Fruit fly (Drosophila melanogaster): ENCODE data around the gene CG14913.

Gene CG14913

dm6 chr2L:11014018-11014611 lies 2.7 kb upstream of the CG14913 start:
- TF ChIP-seq CG17806 (tag; optimal IDR thresholded peaks at IDR 0.05), result no peak
- no peak for TF ChIP-seq CG32121 (GFP tag; IDR thresholded peaks at IDR 0.05)
- no peak for TF ChIP-seq Snoo (tag; optimal IDR thresholded peaks at IDR 0.05)
- TF ChIP-seq Ets98B (GFP tag; IDR thresholded peaks at IDR 0.05), result no peak
- peak; percentile 85 for TF ChIP-seq CG13204 (GFP tag; optimal IDR thresholded peaks at IDR 0.05)
- TF ChIP-seq Pif1B (GFP tag; optimal IDR thresholded peaks at IDR 0.05), result no peak

- no peak for TF ChIP-seq CG4496 (GFP tag; IDR thresholded peaks at IDR 0.05)
- no peak for TF ChIP-seq Ets98B (GFP tag; IDR thresholded peaks at IDR 0.05)
- TF ChIP-seq CG15710 (tag; optimal IDR thresholded peaks at IDR 0.05), result peak; percentile 51
- no peak for TF ChIP-seq fd96Ca (GFP tag; IDR thresholded peaks at IDR 0.05)
- TF ChIP-seq CG9948 (tag; optimal IDR thresholded peaks at IDR 0.05), result peak; percentile 56
- TF ChIP-seq D1 (tag; optimal IDR thresholded peaks at IDR 0.05), result peak; percentile 11
- TF ChIP-seq CG8159 (tag; optimal IDR thresholded peaks at IDR 0.05), result peak; percentile 66
- TF ChIP-seq CG8301 (tag; optimal IDR thresholded peaks at IDR 0.05), result peak; percentile 55
- TF ChIP-seq CG13204 (GFP tag; optimal IDR thresholded peaks at IDR 0.05), result no peak
- peak; percentile 46 for TF ChIP-seq CG17806 (tag; optimal IDR thresholded peaks at IDR 0.05)
- TF ChIP-seq CG14655 (GFP tag; optimal IDR thresholded peaks at IDR 0.05), result no peak
- TF ChIP-seq CG12605 (GFP tag; IDR thresholded peaks at IDR 0.05), result peak; percentile 37
- peak; percentile 11 for TF ChIP-seq EcR (GFP tag; optimal IDR thresholded peaks at IDR 0.05)
- TF ChIP-seq CG34367 (tag; optimal IDR thresholded peaks at IDR 0.05), result peak; percentile 42
Observed at dm6 chr2L:11014671-11015070, 2.1 kb upstream of the CG14913 start.

dm6 chr2L:11015320-11015719 lies 1.5 kb upstream of the CG14913 start, which contains the start of gene Acp32CD:
Acp32CD (plus strand) TSS chr2L:11015620.
- TF ChIP-seq Pif1A (GFP tag; optimal IDR thresholded peaks at IDR 0.05) (no peak), CG8159 (tag; optimal IDR thresholded peaks at IDR 0.05) (no peak), CG13204 (GFP tag; optimal IDR thresholded peaks at IDR 0.05) (no peak), Snoo (tag; optimal IDR thresholded peaks at IDR 0.05) (no peak), CG4496 (GFP tag; IDR thresholded peaks at IDR 0.05) (no peak), CG10348 (GFP tag; IDR thresholded peaks at IDR 0.05) (no peak), EcR (GFP tag; optimal IDR thresholded peaks at IDR 0.05) (no peak), gl (tag; optimal IDR thresholded peaks at IDR 0.05) (no peak), D1 (tag; optimal IDR thresholded peaks at IDR 0.05) (no peak), CG34367 (tag; optimal IDR thresholded peaks at IDR 0.05) (no peak), CG14655 (GFP tag; optimal IDR thresholded peaks at IDR 0.05) (no peak), CG32121 (GFP tag; IDR thresholded peaks at IDR 0.05) (no peak; the same call in 1 of the 2 replicates), Ets98B (GFP tag; IDR thresholded peaks at IDR 0.05) (no peak), CG9948 (tag; optimal IDR thresholded peaks at IDR 0.05) (no peak), CG12605 (GFP tag; IDR thresholded peaks at IDR 0.05) (no peak), CG8301 (tag; optimal IDR thresholded peaks at IDR 0.05) (no peak)

dm6 chr2L:11021606-11022005 lies 4.8 kb downstream of the CG14913 start:
- TF ChIP-seq rn (GFP tag; IDR thresholded peaks at IDR 0.05), result no peak
- no peak for TF ChIP-seq CG32121 (GFP tag; IDR thresholded peaks at IDR 0.05)
- peak; percentile 53 for TF ChIP-seq CG9948 (tag; optimal IDR thresholded peaks at IDR 0.05)
- no peak for TF ChIP-seq CG15710 (tag; optimal IDR thresholded peaks at IDR 0.05)
- peak; percentile 44 for TF ChIP-seq CG8159 (tag; optimal IDR thresholded peaks at IDR 0.05)
- no peak for TF ChIP-seq CG13204 (GFP tag; optimal IDR thresholded peaks at IDR 0.05)
- TF ChIP-seq gl (tag; optimal IDR thresholded peaks at IDR 0.05), result no peak
- no peak for TF ChIP-seq CG34367 (tag; optimal IDR thresholded peaks at IDR 0.05)
- TF ChIP-seq CG8301 (tag; optimal IDR thresholded peaks at IDR 0.05), result peak; percentile 19
- no peak for TF ChIP-seq D1 (tag; optimal IDR thresholded peaks at IDR 0.05)
- no peak for TF ChIP-seq EcR (GFP tag; optimal IDR thresholded peaks at IDR 0.05)
- TF ChIP-seq CG14655 (GFP tag; optimal IDR thresholded peaks at IDR 0.05), result peak; percentile 48
- no peak for TF ChIP-seq CG4496 (GFP tag; IDR thresholded peaks at IDR 0.05)
- peak; percentile 21 for TF ChIP-seq CG17806 (tag; optimal IDR thresholded peaks at IDR 0.05)
- no peak for TF ChIP-seq Ets98B (GFP tag; IDR thresholded peaks at IDR 0.05)
- peak; percentile 5 for TF ChIP-seq Snoo (tag; optimal IDR thresholded peaks at IDR 0.05)
- TF ChIP-seq fd96Ca (GFP tag; IDR thresholded peaks at IDR 0.05), result no peak
- no peak for TF ChIP-seq Pif1A (GFP tag; optimal IDR thresholded peaks at IDR 0.05)
- no peak for TF ChIP-seq CG12605 (GFP tag; IDR thresholded peaks at IDR 0.05)
- TF ChIP-seq CG10348 (GFP tag; IDR thresholded peaks at IDR 0.05), result no peak
- TF ChIP-seq Pif1B (GFP tag; optimal IDR thresholded peaks at IDR 0.05), result no peak

- TF ChIP-seq CG14655 (GFP tag; optimal IDR thresholded peaks at IDR 0.05) (peak; percentile 1), CG8159 (tag; optimal IDR thresholded peaks at IDR 0.05) (peak; percentile 19), CG17806 (tag; optimal IDR thresholded peaks at IDR 0.05) (peak; percentile 14), CG8301 (tag; optimal IDR thresholded peaks at IDR 0.05) (peak; percentile 2), rn (GFP tag; IDR thresholded peaks at IDR 0.05) (no peak), Pif1B (GFP tag; optimal IDR thresholded peaks at IDR 0.05) (no peak), CG9948 (tag; optimal IDR thresholded peaks at IDR 0.05) (peak; percentile 14), Pif1A (GFP tag; optimal IDR thresholded peaks at IDR 0.05) (peak; percentile 12), CG32121 (GFP tag; IDR thresholded peaks at IDR 0.05) (no peak)
Observed at dm6 chr2L:11022804-11023203, 6.0 kb downstream of the CG14913 start.

- TF ChIP-seq CG10348 (GFP tag; IDR thresholded peaks at IDR 0.05) (no peak), Pif1B (GFP tag; optimal IDR thresholded peaks at IDR 0.05) (no peak)
Observed at dm6 chr2L:11023875-11024274, 7.1 kb downstream of the CG14913 start.
